Worm (Caenorhabditis elegans) whole organism, L1 larva: ENCODE data around the gene R53.8.

Source experiments
- ama-1 ChIP-seq: fragments of 150-350 bp; optimal IDR thresholded peaks from 2 replicates; lab custom pipeline; 2014
- lsy-2 ChIP-seq, 2 experiments: fragments of 150-350 bp; optimal IDR thresholded peaks; 2 replicates each; lab custom pipeline; 2014; ENCODE audit warnings: missing biosample characterization in 2 of 2, missing genetic modification characterization in 2 of 2
- ztf-4 ChIP-seq: fragments of 150-350 bp; optimal IDR thresholded peaks from 2 replicates; lab custom pipeline; 2014; ENCODE audit warnings: missing biosample characterization, missing genetic modification characterization

DNA sequence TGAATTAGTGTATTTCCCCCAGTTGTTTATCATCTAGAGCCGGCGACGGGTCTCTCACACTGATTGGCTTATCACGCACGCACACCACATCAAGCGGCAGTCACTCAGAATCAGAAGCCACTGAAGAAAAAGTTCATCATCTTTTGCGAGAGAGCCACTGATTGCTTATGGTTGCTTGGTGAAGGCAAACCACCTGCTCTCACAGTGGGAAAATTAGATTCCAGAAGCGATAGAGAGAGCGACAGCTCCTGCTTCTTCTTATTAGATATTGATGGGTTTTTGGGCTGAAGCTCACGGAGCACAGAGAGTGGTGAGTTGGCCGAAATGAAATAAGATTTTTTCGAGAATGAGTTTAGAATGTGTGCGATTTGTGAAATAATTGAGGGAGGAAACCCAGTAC lies 20.4 kb upstream of the R53.8 start:
- TF ChIP-seq ztf-4 (tag; lab: Kevin White, UChicago) (no peak), lsy-2 (tag; optimal IDR thresholded peaks at IDR 0.05; lab: Kevin White, UChicago) (no peak), ama-1 (lab: Kevin White, UChicago) (no peak)
